Worm (Caenorhabditis elegans): Measurements from ENCODE around the gene F54D12.8.

ce11 chrII:1420806-1421463 is 23.1 kb upstream of the F54D12.8 start:
- TF ChIP-seq ces-1 (GFP tag; optimal IDR thresholded peaks at IDR 0.05) (no peak), dpl-1 (GFP tag; optimal IDR thresholded peaks at IDR 0.05) (no peak), ztf-11 (tag; optimal IDR thresholded peaks at IDR 0.05) (no peak), pqm-1 (tag; optimal IDR thresholded peaks at IDR 0.05) (no peak), zfp-2 (tag; optimal IDR thresholded peaks at IDR 0.05) (no peak), egl-43 (GFP tag; IDR thresholded peaks at IDR 0.05) (no peak)

Data from whole organism, L4 larva.